Fruit fly (Drosophila melanogaster): ENCODE measurements around the gene aus.
A peak's percentile ranks its signal among the peaks of the same experiment; 100 is the strongest.

Gene aus

DNA sequence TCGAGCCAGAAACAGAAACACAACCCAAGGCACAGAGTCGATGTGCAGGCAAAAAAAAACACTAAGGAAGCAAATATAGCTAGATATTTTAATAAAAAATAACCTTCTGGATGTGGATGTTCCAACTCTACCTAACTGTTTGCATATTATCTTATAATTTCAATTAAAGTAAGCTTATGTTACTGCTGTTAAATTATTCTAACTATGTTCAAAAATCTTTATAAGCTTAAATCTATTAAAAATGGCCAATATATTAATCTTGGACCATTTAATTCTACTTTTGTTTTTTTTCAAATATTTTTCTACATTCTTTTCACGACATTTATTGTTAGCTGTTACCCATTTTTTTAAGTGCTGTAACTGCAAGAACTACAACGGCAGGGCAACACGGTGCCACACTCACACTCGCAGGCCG, 10.4 kb downstream of the aus start:
- TF ChIP-seq CG12768 (GFP tag; optimal IDR thresholded peaks at IDR 0.05) (no peak), ovo (GFP tag; optimal IDR thresholded peaks at IDR 0.05) (no peak)

DNA sequence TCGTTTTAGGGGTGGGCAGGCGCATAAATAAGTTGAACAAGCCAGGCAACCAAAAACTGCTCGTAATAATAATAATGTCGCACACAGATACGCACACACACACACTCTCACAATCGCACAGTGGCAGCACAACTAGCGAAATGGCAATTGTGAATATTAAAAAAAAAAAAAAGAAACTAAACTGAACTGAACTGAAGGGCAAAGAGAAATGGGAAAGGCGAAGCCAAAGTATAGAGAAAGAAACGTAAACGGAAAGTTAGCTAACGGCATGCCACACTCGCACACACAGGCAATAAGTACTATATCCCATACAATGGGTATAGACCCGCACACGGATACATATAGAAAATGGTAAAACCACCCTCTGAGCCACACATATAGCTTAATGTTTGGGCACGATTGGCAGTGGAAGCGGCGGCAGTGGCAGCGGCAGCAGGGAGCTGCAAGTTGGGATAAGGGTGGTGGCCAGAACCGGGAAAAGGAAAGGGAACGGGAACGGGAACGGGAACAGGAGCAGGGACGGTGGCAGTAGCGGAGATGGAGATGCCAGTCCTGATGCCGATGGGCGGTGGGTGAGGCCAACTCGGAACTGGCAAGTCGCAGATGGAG, 11.0 kb downstream of the aus start:
- TF ChIP-seq cnc (optimal IDR thresholded peaks at IDR 0.05) (no peak), toe (GFP tag; optimal IDR thresholded peaks at IDR 0.05) (no peak), Hr96 (GFP tag; optimal IDR thresholded peaks at IDR 0.05) (no peak), CG11617 (GFP tag; optimal IDR thresholded peaks at IDR 0.05) (no peak), CG12768 (GFP tag; optimal IDR thresholded peaks at IDR 0.05) (no peak), bab1 (GFP tag; optimal IDR thresholded peaks at IDR 0.05) (no peak), cic (GFP tag; optimal IDR thresholded peaks at IDR 0.05) (no peak), kay (GFP tag; ENCODE audit: borderline replicate concordance) (no peak), CG7101 (tag; optimal IDR thresholded peaks at IDR 0.05) (no peak), CG7045 (GFP tag; optimal IDR thresholded peaks at IDR 0.05) (no peak), Mnt (GFP tag; optimal IDR thresholded peaks at IDR 0.05) (no peak), Clk (GFP tag; optimal IDR thresholded peaks at IDR 0.05) (no peak), CG5204 (GFP tag; optimal IDR thresholded peaks at IDR 0.05) (no peak), CG33017 (tag; optimal IDR thresholded peaks at IDR 0.05) (no peak)

DNA sequence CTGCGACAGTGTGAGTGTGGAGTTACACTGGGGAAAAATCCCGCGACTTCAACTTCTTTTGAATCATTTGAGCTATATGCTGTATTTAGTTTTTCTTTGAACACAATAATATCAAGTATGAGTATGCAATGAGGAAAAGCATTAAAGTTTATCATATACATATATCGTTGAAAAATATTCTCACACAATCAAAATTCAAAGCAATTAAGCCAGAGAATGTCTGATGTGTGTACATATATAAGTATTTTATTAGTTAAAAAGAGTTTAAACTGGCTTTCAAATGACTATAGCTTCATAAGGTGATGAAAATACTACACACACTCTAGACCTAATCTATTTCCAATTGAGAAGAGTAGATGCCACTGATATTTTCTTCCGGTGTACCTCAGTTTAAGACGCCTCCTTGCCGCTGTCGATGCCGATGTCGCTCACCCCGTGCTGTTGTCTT, 12.6 kb downstream of the aus start:
- TF ChIP-seq CG7045 (GFP tag; optimal IDR thresholded peaks at IDR 0.05) (no peak), Hr96 (GFP tag; optimal IDR thresholded peaks at IDR 0.05) (no peak)

DNA sequence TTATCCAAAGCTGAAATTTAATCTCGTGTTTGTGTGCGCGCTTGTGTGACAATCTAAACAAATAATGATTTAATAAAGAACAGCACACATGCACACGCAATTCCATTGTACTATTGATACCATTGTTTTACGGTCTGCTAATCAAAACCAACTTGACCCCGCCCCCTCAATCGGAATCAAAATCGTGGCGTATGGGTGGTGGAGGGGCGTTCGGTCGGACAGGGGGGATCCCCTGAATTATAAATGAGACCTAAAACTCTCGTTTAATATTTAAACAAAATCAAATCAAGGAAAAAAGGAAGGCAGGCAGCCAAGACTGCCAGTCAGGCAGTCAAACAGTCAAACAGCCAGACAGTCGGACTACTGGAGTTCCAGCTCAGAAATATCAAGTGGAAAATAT, 18.2 kb downstream of the aus start:
- TF ChIP-seq CG11617 (GFP tag; optimal IDR thresholded peaks at IDR 0.05), result no peak
- TF ChIP-seq toe (GFP tag; optimal IDR thresholded peaks at IDR 0.05), result no peak
- no peak for TF ChIP-seq CG12768 (GFP tag; optimal IDR thresholded peaks at IDR 0.05)
- TF ChIP-seq CG14711 (tag; optimal IDR thresholded peaks at IDR 0.05), result no peak
- no peak for TF ChIP-seq Crg-1 (GFP tag; optimal IDR thresholded peaks at IDR 0.05)
- TF ChIP-seq Hr96 (GFP tag; optimal IDR thresholded peaks at IDR 0.05), result no peak
- TF ChIP-seq CG7045 (GFP tag; optimal IDR thresholded peaks at IDR 0.05), result no peak
- TF ChIP-seq cic (GFP tag; optimal IDR thresholded peaks at IDR 0.05), result no peak
- TF ChIP-seq tj (GFP tag; optimal IDR thresholded peaks at IDR 0.05), result no peak
- no peak for TF ChIP-seq ovo (GFP tag; optimal IDR thresholded peaks at IDR 0.05)
- no peak for TF ChIP-seq kay (GFP tag; ENCODE audit: borderline replicate concordance)
- no peak for TF ChIP-seq pad (GFP tag; optimal IDR thresholded peaks at IDR 0.05)
- no peak for TF ChIP-seq Mnt (GFP tag; optimal IDR thresholded peaks at IDR 0.05)
- no peak for TF ChIP-seq cnc (optimal IDR thresholded peaks at IDR 0.05)
- TF ChIP-seq bab1 (GFP tag; optimal IDR thresholded peaks at IDR 0.05), result no peak
- no peak for TF ChIP-seq CG1620 (GFP tag; optimal IDR thresholded peaks at IDR 0.05)
- no peak for TF ChIP-seq Clk (GFP tag; optimal IDR thresholded peaks at IDR 0.05)
- no peak for TF ChIP-seq CG33017 (tag; optimal IDR thresholded peaks at IDR 0.05)
- TF ChIP-seq CG5204 (GFP tag; optimal IDR thresholded peaks at IDR 0.05), result no peak
- TF ChIP-seq CG7101 (tag; optimal IDR thresholded peaks at IDR 0.05), result no peak

DNA sequence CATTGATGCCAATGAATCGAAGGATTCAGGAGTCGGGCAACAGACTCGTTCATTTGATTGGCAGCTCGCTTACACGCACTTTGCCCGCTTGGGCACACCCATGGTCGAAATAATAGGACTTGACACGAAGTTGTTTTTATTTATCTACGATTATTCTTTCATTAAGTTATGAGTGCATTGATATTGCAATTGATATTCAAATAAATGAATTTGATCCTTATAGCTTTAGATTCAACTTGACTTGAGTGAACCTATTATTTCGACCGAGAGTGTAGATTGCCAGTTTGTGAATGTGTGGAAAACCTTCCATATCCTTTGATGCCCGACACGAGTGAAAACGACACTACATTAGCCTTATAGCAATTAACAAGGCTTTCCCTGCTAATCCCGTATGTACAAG, 18.9 kb downstream of the aus start:
- TF ChIP-seq CG5204 (GFP tag; optimal IDR thresholded peaks at IDR 0.05) (peak; percentile 18), ovo (GFP tag; optimal IDR thresholded peaks at IDR 0.05) (no peak), Hr96 (GFP tag; optimal IDR thresholded peaks at IDR 0.05) (no peak), CG12768 (GFP tag; optimal IDR thresholded peaks at IDR 0.05) (no peak), cic (GFP tag; optimal IDR thresholded peaks at IDR 0.05) (no peak), CG7045 (GFP tag; optimal IDR thresholded peaks at IDR 0.05) (peak; percentile 3), CG11617 (GFP tag; optimal IDR thresholded peaks at IDR 0.05) (no peak), tj (GFP tag; optimal IDR thresholded peaks at IDR 0.05) (no peak), CG1620 (GFP tag; optimal IDR thresholded peaks at IDR 0.05) (no peak), kay (GFP tag; ENCODE audit: borderline replicate concordance) (no peak)

DNA sequence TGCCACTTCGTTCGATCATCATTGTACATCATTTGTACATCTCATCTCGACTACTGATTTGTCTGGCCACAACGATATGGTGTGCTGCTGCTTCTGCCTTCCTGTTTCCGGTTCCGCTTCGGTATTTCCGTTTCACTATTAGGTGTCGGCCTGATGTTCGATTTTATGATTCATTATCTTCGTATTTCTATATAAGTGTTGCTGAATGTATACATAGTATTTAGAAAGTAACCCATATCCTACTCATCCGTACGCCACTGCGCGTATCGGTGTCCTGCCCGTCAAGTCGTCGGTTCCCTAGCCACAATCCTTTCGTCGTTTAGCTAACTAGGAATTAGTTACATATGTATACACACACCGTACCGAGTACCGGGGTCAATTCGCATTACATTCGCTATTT, 30.3 kb downstream of the aus start:
- TF ChIP-seq CG5204 (GFP tag; optimal IDR thresholded peaks at IDR 0.05) (no peak), CG7101 (tag; optimal IDR thresholded peaks at IDR 0.05) (no peak), kay (GFP tag; ENCODE audit: borderline replicate concordance) (no peak), Mnt (GFP tag; optimal IDR thresholded peaks at IDR 0.05) (no peak), bab1 (GFP tag; optimal IDR thresholded peaks at IDR 0.05) (peak; percentile 11), ovo (GFP tag; optimal IDR thresholded peaks at IDR 0.05) (no peak), CG11617 (GFP tag; optimal IDR thresholded peaks at IDR 0.05) (no peak)

DNA sequence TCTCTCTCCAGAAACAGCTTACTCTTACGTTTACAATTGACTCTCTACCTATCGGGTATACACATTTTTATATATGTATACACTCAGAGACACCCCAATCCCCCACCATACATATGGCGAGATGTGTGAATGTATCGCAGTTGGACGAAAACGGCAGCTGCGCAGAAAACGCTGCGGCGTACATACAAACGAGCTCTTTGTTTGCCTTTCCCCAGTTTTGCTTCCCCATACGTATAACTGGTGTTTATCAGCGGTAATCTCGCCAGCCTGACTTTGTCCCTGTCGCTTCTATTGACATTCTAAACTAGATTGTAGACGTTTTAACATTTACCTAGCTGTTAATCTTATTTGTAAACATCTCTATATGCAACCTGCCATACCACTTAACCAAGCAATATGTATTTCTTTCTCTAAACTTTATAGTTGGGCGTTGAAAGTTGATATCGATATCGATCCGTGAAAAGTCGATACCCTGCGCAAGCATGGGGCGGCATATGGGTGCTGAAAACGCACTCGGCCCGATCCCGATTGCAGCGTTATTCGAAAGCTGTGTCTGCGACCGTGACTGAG, 51.9 kb downstream of the aus start:
- TF ChIP-seq CG33017 (tag; optimal IDR thresholded peaks at IDR 0.05), result peak; percentile 82
- peak; percentile 69 for TF ChIP-seq toe (GFP tag; optimal IDR thresholded peaks at IDR 0.05)
- TF ChIP-seq bab1 (GFP tag; optimal IDR thresholded peaks at IDR 0.05), result no peak
- peak; percentile 88 for TF ChIP-seq ovo (GFP tag; optimal IDR thresholded peaks at IDR 0.05)
- peak; percentile 86 for TF ChIP-seq cic (GFP tag; optimal IDR thresholded peaks at IDR 0.05)
- TF ChIP-seq Crg-1 (GFP tag; optimal IDR thresholded peaks at IDR 0.05), result peak; percentile 96
- peak; percentile 47 for TF ChIP-seq CG1620 (GFP tag; optimal IDR thresholded peaks at IDR 0.05)
- peak; percentile 66 for TF ChIP-seq CG12768 (GFP tag; optimal IDR thresholded peaks at IDR 0.05)
- peak; percentile 88 for TF ChIP-seq CG7101 (tag; optimal IDR thresholded peaks at IDR 0.05)
- TF ChIP-seq CG7045 (GFP tag; optimal IDR thresholded peaks at IDR 0.05), result peak; percentile 80
- peak; percentile 23 for TF ChIP-seq CG11617 (GFP tag; optimal IDR thresholded peaks at IDR 0.05)
- TF ChIP-seq pad (GFP tag; optimal IDR thresholded peaks at IDR 0.05), result peak; percentile 91
- peak; percentile 43 for TF ChIP-seq Clk (GFP tag; optimal IDR thresholded peaks at IDR 0.05)
- peak; percentile 52 for TF ChIP-seq Mnt (GFP tag; optimal IDR thresholded peaks at IDR 0.05)
- TF ChIP-seq Hr96 (GFP tag; optimal IDR thresholded peaks at IDR 0.05), result peak; percentile 68
- TF ChIP-seq cnc (optimal IDR thresholded peaks at IDR 0.05), result no peak
- peak; percentile 56 for TF ChIP-seq CG14711 (tag; optimal IDR thresholded peaks at IDR 0.05)
- TF ChIP-seq kay (GFP tag; ENCODE audit: borderline replicate concordance), result peak; percentile 98
- peak; percentile 45 for TF ChIP-seq CG5204 (GFP tag; optimal IDR thresholded peaks at IDR 0.05)
- no peak for TF ChIP-seq tj (GFP tag; optimal IDR thresholded peaks at IDR 0.05)

All from whole organism, adult.